Worm (Caenorhabditis elegans): Measurements from ENCODE around the gene T12B3.3.

Gene T12B3.3

DNA sequence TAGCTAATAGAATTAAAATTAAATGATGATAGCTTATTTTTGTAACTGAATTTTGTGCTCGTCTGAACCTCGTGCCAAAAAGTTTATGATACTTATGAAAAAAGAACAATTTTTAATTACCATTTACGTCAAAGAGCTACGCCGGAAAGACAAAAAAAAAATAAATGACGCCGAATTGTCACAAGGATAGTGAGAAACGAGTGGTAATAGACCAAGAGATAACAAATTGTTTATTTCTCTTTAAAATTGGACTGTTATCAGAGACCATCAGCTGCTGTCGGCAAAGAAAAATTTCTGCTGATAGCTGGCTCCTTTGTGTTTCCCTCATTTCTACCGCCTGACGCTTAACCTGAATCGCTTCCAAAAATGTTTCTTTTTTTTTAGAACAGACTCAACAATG is 18.8 kb downstream of the T12B3.3 start, which contains the start of gene pitr-1:
TSS of gene pitr-1 (plus strand) at position 386 of the 400 bp plus-strand sequence.
- TF ChIP-seq tra-4 (tag; optimal IDR thresholded peaks at IDR 0.05): no peak
- TF ChIP-seq tbx-11 (GFP tag; IDR thresholded peaks at IDR 0.05): no peak
- TF ChIP-seq scrt-1 (GFP tag; IDR thresholded peaks at IDR 0.05): no peak
- TF ChIP-seq ets-7 (tag; optimal IDR thresholded peaks at IDR 0.05): no peak
- TF ChIP-seq ama-1 (optimal IDR thresholded peaks at IDR 0.05): no peak
- no peak for TF ChIP-seq aly-1 (tag; optimal IDR thresholded peaks at IDR 0.05)
- TF ChIP-seq tbx-37 (GFP tag; conservative IDR thresholded peaks at IDR 0.05): no peak
- no peak for TF ChIP-seq F13C5.2 (tag; optimal IDR thresholded peaks at IDR 0.05)

DNA sequence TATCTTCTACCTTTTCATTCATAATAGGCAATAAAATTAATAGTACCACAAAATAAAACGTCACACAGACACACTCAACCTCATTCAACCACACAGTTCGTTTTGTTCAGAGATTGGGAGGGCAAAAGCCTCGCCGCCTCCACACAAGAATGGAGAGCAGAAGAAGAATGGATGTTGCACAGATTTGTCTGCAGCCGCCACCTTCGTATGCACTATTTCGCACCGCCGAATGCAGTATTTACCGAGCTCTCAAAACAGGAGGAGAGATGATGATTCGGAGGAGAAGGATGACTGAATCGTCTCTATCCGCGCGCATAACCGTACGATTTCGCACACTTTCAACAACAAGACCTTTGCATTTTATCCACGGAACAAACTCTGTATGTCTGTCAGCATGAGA is 22.6 kb downstream of the T12B3.3 start:
- TF ChIP-seq sea-1 (GFP tag; conservative IDR thresholded peaks at IDR 0.05): no peak
- no peak for TF ChIP-seq B0310.2 (tag; optimal IDR thresholded peaks at IDR 0.05)
- TF ChIP-seq hnd-1 (tag; optimal IDR thresholded peaks at IDR 0.05): no peak

DNA sequence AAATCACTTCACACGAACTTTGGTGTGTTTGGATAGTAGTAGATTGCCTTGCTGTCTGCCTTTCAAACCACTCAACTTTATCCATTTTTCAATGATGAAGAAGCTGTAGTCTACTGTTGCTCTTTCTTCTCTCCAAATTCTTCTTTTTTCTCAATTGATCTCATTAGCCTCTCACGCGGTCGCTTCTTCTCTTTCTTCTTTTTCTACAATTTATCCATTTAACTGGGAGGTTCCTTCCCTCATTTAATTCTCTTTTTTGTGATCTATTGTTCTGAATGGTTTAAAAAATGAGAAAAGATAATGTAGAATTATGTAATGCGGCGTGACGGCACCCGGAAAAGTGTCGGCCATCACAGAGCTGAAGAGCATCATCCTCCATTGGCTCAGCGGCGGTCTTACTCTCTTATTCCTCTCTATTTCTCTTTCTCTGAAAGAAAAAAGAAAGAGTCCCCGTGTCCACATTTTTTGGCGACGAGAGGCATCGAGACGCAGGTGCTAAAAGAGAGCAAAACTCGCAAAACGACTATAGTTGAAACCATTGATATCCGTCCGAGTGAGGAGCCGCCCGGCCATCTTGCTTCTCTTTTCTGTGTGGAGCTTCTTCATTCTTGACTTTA is 25.7 kb downstream of the T12B3.3 start:
- TF ChIP-seq F13C5.2 (tag; optimal IDR thresholded peaks at IDR 0.05) (no peak), ceh-13 (GFP tag; optimal IDR thresholded peaks at IDR 0.05) (no peak), ets-7 (tag; optimal IDR thresholded peaks at IDR 0.05) (no peak), flt-1 (GFP tag; IDR thresholded peaks at IDR 0.05) (no peak), pes-1 (GFP tag; IDR thresholded peaks at IDR 0.05) (no peak), tbx-37 (GFP tag; conservative IDR thresholded peaks at IDR 0.05) (no peak), tbx-11 (GFP tag; IDR thresholded peaks at IDR 0.05) (no peak), hmbx-1 (tag; optimal IDR thresholded peaks at IDR 0.05) (no peak), aly-1 (tag; optimal IDR thresholded peaks at IDR 0.05) (no peak), ceh-36 (tag; optimal IDR thresholded peaks at IDR 0.05) (no peak), sea-1 (GFP tag; conservative IDR thresholded peaks at IDR 0.05) (no peak), tra-4 (tag; optimal IDR thresholded peaks at IDR 0.05) (no peak), hnd-1 (tag; optimal IDR thresholded peaks at IDR 0.05) (no peak), hmg-4 (GFP tag; optimal IDR thresholded peaks at IDR 0.05) (no peak), scrt-1 (GFP tag; IDR thresholded peaks at IDR 0.05) (no peak), ama-1 (optimal IDR thresholded peaks at IDR 0.05) (no peak), B0310.2 (tag; optimal IDR thresholded peaks at IDR 0.05) (no peak)

DNA sequence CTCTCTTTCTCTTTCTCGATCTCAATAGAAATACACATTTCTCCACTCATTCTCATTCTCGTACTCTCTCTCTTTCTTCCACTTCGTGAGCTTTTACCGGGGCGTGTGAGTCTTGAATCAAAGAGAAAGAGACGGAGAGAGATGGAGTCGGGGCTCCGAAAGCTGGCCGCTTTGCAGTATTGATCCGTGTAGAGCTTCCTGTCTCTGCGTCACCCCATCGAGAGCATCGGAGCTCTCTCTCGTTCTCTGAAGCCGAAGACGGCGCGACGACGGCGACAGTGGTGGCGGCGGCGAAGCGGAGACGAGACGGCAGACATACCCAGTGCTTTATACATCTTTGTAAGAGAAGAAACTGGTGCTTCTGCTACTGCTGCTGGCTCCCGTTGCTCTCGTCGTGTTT is 27.1 kb downstream of the T12B3.3 start:
- no peak for TF ChIP-seq scrt-1 (GFP tag; IDR thresholded peaks at IDR 0.05)
- peak; percentile 62 for TF ChIP-seq hmg-4 (GFP tag; optimal IDR thresholded peaks at IDR 0.05)

DNA sequence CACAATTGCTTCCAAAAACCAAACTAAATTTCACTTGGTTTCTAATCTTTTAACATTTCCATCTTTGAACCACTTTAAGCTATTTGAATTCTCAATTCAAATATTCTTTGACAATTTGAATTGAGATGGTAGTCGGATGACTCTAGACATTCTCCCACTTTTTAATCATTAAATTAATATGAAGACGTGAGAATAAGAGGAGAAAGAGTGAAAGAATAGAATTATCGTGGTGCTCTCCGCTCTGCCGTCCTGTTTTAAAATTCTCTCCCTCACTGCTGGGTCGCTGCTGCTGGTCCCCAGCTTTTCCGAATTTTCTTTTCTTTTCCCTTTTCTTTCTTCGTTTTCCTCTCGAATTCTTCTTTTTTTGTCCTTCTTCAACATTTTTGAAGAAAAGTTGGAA is 28.5 kb downstream of the T12B3.3 start:
- TF ChIP-seq ama-1 (optimal IDR thresholded peaks at IDR 0.05): no peak
- no peak for TF ChIP-seq tbx-11 (GFP tag; IDR thresholded peaks at IDR 0.05)
- TF ChIP-seq scrt-1 (GFP tag; IDR thresholded peaks at IDR 0.05): no peak
- no peak for TF ChIP-seq F13C5.2 (tag; optimal IDR thresholded peaks at IDR 0.05)
- no peak for TF ChIP-seq ceh-36 (tag; optimal IDR thresholded peaks at IDR 0.05)
- no peak for TF ChIP-seq ceh-13 (GFP tag; optimal IDR thresholded peaks at IDR 0.05)
- no peak for TF ChIP-seq hmg-4 (GFP tag; optimal IDR thresholded peaks at IDR 0.05)
- no peak for TF ChIP-seq tbx-37 (GFP tag; conservative IDR thresholded peaks at IDR 0.05)
- TF ChIP-seq pes-1 (GFP tag; IDR thresholded peaks at IDR 0.05): no peak
- TF ChIP-seq ets-7 (tag; optimal IDR thresholded peaks at IDR 0.05): no peak
- no peak for TF ChIP-seq B0310.2 (tag; optimal IDR thresholded peaks at IDR 0.05)
- no peak for TF ChIP-seq flt-1 (GFP tag; IDR thresholded peaks at IDR 0.05)
- TF ChIP-seq hmbx-1 (tag; optimal IDR thresholded peaks at IDR 0.05): no peak
- no peak for TF ChIP-seq aly-1 (tag; optimal IDR thresholded peaks at IDR 0.05)
- TF ChIP-seq hnd-1 (tag; optimal IDR thresholded peaks at IDR 0.05): no peak
- no peak for TF ChIP-seq tra-4 (tag; optimal IDR thresholded peaks at IDR 0.05)

DNA sequence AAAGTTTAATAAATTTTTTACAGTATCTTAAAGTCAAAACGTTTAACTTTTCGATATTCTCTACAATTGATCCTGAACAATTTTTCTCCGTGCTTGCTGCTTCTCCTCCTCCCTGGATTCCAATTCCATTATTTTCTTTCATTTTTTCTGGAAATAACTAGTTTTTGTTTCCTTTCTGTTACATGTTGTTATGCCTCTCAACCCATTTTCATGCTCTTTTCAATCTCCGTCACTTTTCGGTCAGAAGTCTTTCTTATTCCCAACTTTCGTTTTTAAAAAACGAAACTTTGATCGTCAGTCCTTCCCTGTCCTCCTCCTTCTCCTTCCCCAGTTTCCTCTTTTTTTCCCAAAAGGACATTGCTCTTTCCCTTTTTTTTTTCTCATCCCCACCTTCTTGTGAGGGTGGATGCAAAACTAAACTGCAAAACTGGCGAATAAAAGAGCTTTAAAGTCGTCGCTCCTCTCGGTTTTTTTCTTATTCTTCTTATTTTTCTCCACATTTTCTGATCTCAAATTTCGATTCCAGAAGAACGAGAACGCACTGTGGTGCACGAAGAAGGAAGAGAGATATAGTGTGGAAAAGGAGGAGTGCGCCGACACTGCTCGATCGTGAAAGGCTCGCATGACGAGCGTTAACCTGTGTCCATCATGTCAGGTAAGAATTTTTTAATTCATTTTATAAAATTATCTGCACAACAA is 30.1 kb downstream of the T12B3.3 start, which contains the start of the genes C48A7.16 and egl-19:
TSS of gene C48A7.16 (plus strand) at position 544 of the 699 bp plus-strand sequence.
TSS of gene egl-19 (plus strand) at position 649 of the 699 bp plus-strand sequence.
- TF ChIP-seq scrt-1 (GFP tag; IDR thresholded peaks at IDR 0.05): no peak
- no peak for TF ChIP-seq sea-1 (GFP tag; conservative IDR thresholded peaks at IDR 0.05)
- TF ChIP-seq ets-7 (tag; optimal IDR thresholded peaks at IDR 0.05): no peak
- no peak for TF ChIP-seq pes-1 (GFP tag; IDR thresholded peaks at IDR 0.05)
- TF ChIP-seq ceh-13 (GFP tag; optimal IDR thresholded peaks at IDR 0.05): no peak
- no peak for TF ChIP-seq B0310.2 (tag; optimal IDR thresholded peaks at IDR 0.05)
- no peak for TF ChIP-seq ama-1 (optimal IDR thresholded peaks at IDR 0.05)
- no peak for TF ChIP-seq F13C5.2 (tag; optimal IDR thresholded peaks at IDR 0.05)
- TF ChIP-seq aly-1 (tag; optimal IDR thresholded peaks at IDR 0.05): no peak
- TF ChIP-seq hmg-4 (GFP tag; optimal IDR thresholded peaks at IDR 0.05): no peak
- TF ChIP-seq hnd-1 (tag; optimal IDR thresholded peaks at IDR 0.05): no peak
- no peak for TF ChIP-seq flt-1 (GFP tag; IDR thresholded peaks at IDR 0.05)
- no peak for TF ChIP-seq tra-4 (tag; optimal IDR thresholded peaks at IDR 0.05)
- no peak for TF ChIP-seq ceh-36 (tag; optimal IDR thresholded peaks at IDR 0.05)
- no peak for TF ChIP-seq hmbx-1 (tag; optimal IDR thresholded peaks at IDR 0.05)
- no peak for TF ChIP-seq tbx-11 (GFP tag; IDR thresholded peaks at IDR 0.05)
- no peak for TF ChIP-seq tbx-37 (GFP tag; conservative IDR thresholded peaks at IDR 0.05)

DNA sequence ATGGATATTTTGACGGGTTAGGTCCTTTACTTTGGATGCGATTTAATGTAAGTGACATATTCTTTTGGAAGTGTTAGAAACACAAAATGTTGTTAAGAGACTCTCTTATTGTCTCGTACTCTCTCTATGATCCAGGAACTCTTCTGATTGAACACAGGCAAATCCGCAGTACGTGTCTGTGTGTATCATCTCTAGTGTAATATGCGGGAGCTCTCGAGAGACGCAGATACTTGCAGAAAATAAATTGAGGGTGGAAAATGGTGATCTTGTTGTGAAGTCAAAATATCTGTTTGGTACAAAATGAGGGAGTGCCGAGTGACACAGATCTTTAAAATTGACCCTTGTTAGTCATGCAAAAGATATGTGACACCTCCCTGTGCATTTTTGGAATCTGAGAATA is 31.7 kb downstream of the T12B3.3 start:
- no peak for TF ChIP-seq hnd-1 (tag; optimal IDR thresholded peaks at IDR 0.05)
- TF ChIP-seq F13C5.2 (tag; optimal IDR thresholded peaks at IDR 0.05): no peak
- no peak for TF ChIP-seq tbx-37 (GFP tag; conservative IDR thresholded peaks at IDR 0.05)
- no peak for TF ChIP-seq ceh-13 (GFP tag; optimal IDR thresholded peaks at IDR 0.05)
- TF ChIP-seq ama-1 (optimal IDR thresholded peaks at IDR 0.05): no peak
- no peak for TF ChIP-seq sea-1 (GFP tag; conservative IDR thresholded peaks at IDR 0.05)
- TF ChIP-seq B0310.2 (tag; optimal IDR thresholded peaks at IDR 0.05): no peak

Measured in whole organism, early embryonic.